Worm (Caenorhabditis elegans) whole organism, young adult: ENCODE results near the gene F25D1.8.

Experiments used
- B0336.3 ChIP-seq: fragments of 200-800 bp; sonication (Bioruptor generic); IDR thresholded peaks from 2 replicates; pipeline ENCODE4 v1.3.6; 2022; ENCODE audit warnings: missing genetic modification characterization, missing compliant biosample characterization
- F33H1.4 ChIP-seq: fragments of 200-800 bp; sonication (Bioruptor generic); IDR thresholded peaks from 2 replicates; pipeline ENCODE4 v1.3.6; 2022; ENCODE audit warnings: missing genetic modification reagents, missing genetic modification characterization, missing compliant biosample characterization
- F52B5.7 ChIP-seq: sonication (generic microtip); optimal IDR thresholded peaks from 2 replicates; lab custom pipeline; 2016; ENCODE audit warnings: mild to moderate bottlenecking, missing genetic modification characterization, missing compliant biosample characterization
- F57A8.1 ChIP-seq: fragments of 200-800 bp; sonication (Bioruptor generic); optimal IDR thresholded peaks from 2 replicates; lab custom pipeline; 2018; ENCODE audit warnings: mild to moderate bottlenecking, missing genetic modification characterization, moderate library complexity, missing compliant biosample characterization
- K12H6.12 ChIP-seq: fragments of 200-800 bp; sonication (Bioruptor generic); optimal IDR thresholded peaks from 2 replicates; lab custom pipeline; 2018; ENCODE audit warnings: mild to moderate bottlenecking, missing genetic modification characterization, missing compliant biosample characterization
- T26A5.8 ChIP-seq: sonication (generic microtip); optimal IDR thresholded peaks from 2 replicates; lab custom pipeline; 2016; ENCODE audit warnings: missing genetic modification characterization, missing compliant biosample characterization
- Y53F4B.3 ChIP-seq: fragments of 200-800 bp; sonication (Bioruptor generic); IDR thresholded peaks from 2 replicates; pipeline ENCODE4 v1.3.6; 2022; ENCODE audit warnings: missing genetic modification reagents, missing genetic modification characterization, missing compliant biosample characterization
- Y67H2A.10 ChIP-seq: fragments of 200-800 bp; sonication (Bioruptor generic); conservative IDR thresholded peaks from 2 replicates; pipeline ENCODE4 v1.3.6; 2022; ENCODE audit warnings: missing genetic modification reagents, missing genetic modification characterization, missing compliant biosample characterization
- Y95B8A.8 ChIP-seq: fragments of 200-800 bp; sonication (Bioruptor generic); IDR thresholded peaks from 2 replicates; pipeline ENCODE4 v1.3.6; 2022; ENCODE audit warnings: missing genetic modification reagents, missing genetic modification characterization, missing compliant biosample characterization
- akir-1 ChIP-seq: fragments of 200-800 bp; sonication (Bioruptor generic); optimal IDR thresholded peaks from 2 replicates; lab custom pipeline; 2018; ENCODE audit warnings: mild to moderate bottlenecking, missing genetic modification characterization, moderate library complexity, missing compliant biosample characterization
- atf-7 ChIP-seq: sonication (generic microtip); optimal IDR thresholded peaks from 2 replicates; lab custom pipeline; 2017; ENCODE audit warnings: mild to moderate bottlenecking, missing genetic modification characterization, missing compliant biosample characterization
- attf-6 ChIP-seq: fragments of 200-800 bp; sonication (Bioruptor generic); IDR thresholded peaks from 2 replicates; pipeline ENCODE4 v1.3.6; 2022; ENCODE audit warnings: missing genetic modification reagents, missing genetic modification characterization, missing compliant biosample characterization
- cebp-1 ChIP-seq, 2 experiments: fragments of 200-800 bp in 1 of 2; sonication (Bioruptor generic) in 1 of 2; sonication (generic microtip) in 1 of 2; IDR thresholded peaks in 1 of 2; optimal IDR thresholded peaks in 1 of 2; 2 replicates each; pipeline versions ENCODE4 v1.3.6 to Lab custom; 2017 to 2022; ENCODE audit warnings: missing compliant biosample characterization in 2 of 2, missing genetic modification characterization in 2 of 2, mild to moderate bottlenecking in 1 of 2, missing genetic modification reagents in 1 of 2, moderate library complexity in 1 of 2
- cebp-2 ChIP-seq: fragments of 200-800 bp; sonication (Bioruptor generic); IDR thresholded peaks from 2 replicates; pipeline ENCODE4 v1.3.6; 2022; ENCODE audit warnings: missing genetic modification characterization, missing compliant biosample characterization
- die-1 ChIP-seq: sonication (generic microtip); optimal IDR thresholded peaks from 2 replicates; lab custom pipeline; 2016; ENCODE audit warnings: missing genotype, mild to moderate bottlenecking, missing genetic modification characterization, missing compliant biosample characterization
- dpl-1 ChIP-seq: fragments of 150-350 bp; optimal IDR thresholded peaks from 2 replicates; lab custom pipeline; 2014; ENCODE audit warnings: missing biosample characterization, missing genetic modification reagents, missing genetic modification characterization
- egl-44 ChIP-seq: fragments of 200-800 bp; sonication (Bioruptor generic); IDR thresholded peaks from 2 replicates; pipeline ENCODE4 v1.3.6; 2022; ENCODE audit warnings: missing genetic modification reagents, missing genetic modification characterization, missing compliant biosample characterization
- egrh-3 ChIP-seq: fragments of 200-800 bp; sonication (Bioruptor generic); IDR thresholded peaks from 2 replicates; pipeline ENCODE4 v1.3.6; 2022; ENCODE audit warnings: missing genetic modification reagents, missing genetic modification characterization, missing compliant biosample characterization
- gei-17 ChIP-seq: fragments of 200-800 bp; sonication (Bioruptor generic); optimal IDR thresholded peaks from 2 replicates; lab custom pipeline; 2018; ENCODE audit warnings: mild to moderate bottlenecking, missing genetic modification characterization, missing compliant biosample characterization
- him-1 ChIP-seq: sonication (generic microtip); optimal IDR thresholded peaks from 2 replicates; lab custom pipeline; 2016; ENCODE audit warnings: missing genotype, missing genetic modification reagents, missing genetic modification characterization, missing compliant biosample characterization
- hlh-12 ChIP-seq: sonication (generic microtip); optimal IDR thresholded peaks from 2 replicates; lab custom pipeline; 2016; ENCODE audit warnings: missing genetic modification characterization, missing compliant biosample characterization
- hrde-1 ChIP-seq: sonication (generic microtip); optimal IDR thresholded peaks from 2 replicates; lab custom pipeline; 2016; ENCODE audit warnings: missing genetic modification characterization, mild to moderate bottlenecking, missing compliant biosample characterization, moderate library complexity, missing genotype, missing genetic modification reagents, borderline replicate concordance
- let-607 ChIP-seq, 2 experiments: fragments of 200-800 bp in 1 of 2; sonication (Bioruptor generic) in 1 of 2; sonication (generic microtip) in 1 of 2; optimal IDR thresholded peaks; 2 replicates each; lab custom pipeline; 2016 to 2018; ENCODE audit warnings: mild to moderate bottlenecking in 2 of 2, missing compliant biosample characterization in 2 of 2, missing genetic modification characterization in 2 of 2, moderate library complexity in 2 of 2, missing genotype in 1 of 2
- lsy-27 ChIP-seq: sonication (generic microtip); optimal IDR thresholded peaks from 2 replicates; lab custom pipeline; 2017; ENCODE audit warnings: missing genetic modification characterization, mild to moderate bottlenecking, missing compliant biosample characterization, antibody characterized with exemption, missing genotype, borderline replicate concordance; ENCODE audit not compliant: insufficient read depth
- madf-10 ChIP-seq: sonication (generic microtip); optimal IDR thresholded peaks from 2 replicates; lab custom pipeline; 2016; ENCODE audit warnings: mild to moderate bottlenecking, missing genetic modification characterization, missing compliant biosample characterization
- madf-3 ChIP-seq: fragments of 200-800 bp; sonication (Bioruptor generic); IDR thresholded peaks from 2 replicates; pipeline ENCODE4 v1.3.6; 2022; ENCODE audit warnings: missing genetic modification reagents, missing genetic modification characterization, missing compliant biosample characterization
- mel-28 ChIP-seq: sonication (generic microtip); optimal IDR thresholded peaks from 2 replicates; lab custom pipeline; 2016; ENCODE audit warnings: borderline replicate concordance, mild to moderate bottlenecking, missing genetic modification characterization, missing compliant biosample characterization
- mxl-1 ChIP-seq: sonication (generic microtip); optimal IDR thresholded peaks from 2 replicates; lab custom pipeline; 2016; ENCODE audit warnings: missing genetic modification characterization, missing compliant biosample characterization
- nfyb-1 ChIP-seq: fragments of 200-800 bp; sonication (Bioruptor generic); IDR thresholded peaks from 2 replicates; pipeline ENCODE4 v1.3.6; 2022; ENCODE audit warnings: missing genetic modification reagents, missing genetic modification characterization, missing compliant biosample characterization
- nhr-120 ChIP-seq: fragments of 200-800 bp; sonication (Bioruptor generic); IDR thresholded peaks from 2 replicates; pipeline ENCODE4 v1.3.6; 2022; ENCODE audit warnings: missing genetic modification characterization, missing compliant biosample characterization
- nhr-179 ChIP-seq: sonication (generic microtip); optimal IDR thresholded peaks from 2 replicates; lab custom pipeline; 2016; ENCODE audit warnings: mild to moderate bottlenecking, missing genetic modification characterization, missing compliant biosample characterization
- rcor-1 ChIP-seq: fragments of 200-800 bp; sonication (Bioruptor generic); IDR thresholded peaks from 2 replicates; pipeline ENCODE4 v1.3.6; 2022; ENCODE audit warnings: missing genetic modification reagents, missing genetic modification characterization, missing compliant biosample characterization
- sdz-38 ChIP-seq: sonication (generic microtip); optimal IDR thresholded peaks from 2 replicates; lab custom pipeline; 2016; ENCODE audit warnings: missing genotype, missing genetic modification characterization, missing compliant biosample characterization
- snpc-1.1 ChIP-seq: sonication (generic microtip); optimal IDR thresholded peaks from 2 replicates; lab custom pipeline; 2017; ENCODE audit warnings: missing genetic modification characterization, mild to moderate bottlenecking, missing compliant biosample characterization, antibody characterized with exemption, moderate library complexity, missing genotype, missing genetic modification reagents; ENCODE audit not compliant: insufficient read depth
- snpc-1.3 ChIP-seq: sonication (generic microtip); optimal IDR thresholded peaks from 2 replicates; lab custom pipeline; 2017; ENCODE audit warnings: missing genetic modification characterization, mild to moderate bottlenecking, missing compliant biosample characterization, antibody characterized with exemption, moderate library complexity, missing genotype, missing genetic modification reagents; ENCODE audit not compliant: insufficient read depth
- snpc-4 ChIP-seq, 5 experiments: fragments of 150-350 bp in 1 of 5; sonication (generic microtip) in 4 of 5; optimal IDR thresholded peaks; 2 replicates each; lab custom pipeline; 2014 to 2018; ENCODE audit warnings: missing genetic modification characterization in 5 of 5, missing biosample characterization in 3 of 5, antibody characterized with exemption in 2 of 5, mild to moderate bottlenecking in 2 of 5, missing compliant biosample characterization in 2 of 5, missing genotype in 2 of 5, moderate library complexity in 2 of 5, missing genetic modification reagents in 1 of 5
- sptf-2 ChIP-seq: fragments of 200-800 bp; sonication (Bioruptor generic); optimal IDR thresholded peaks from 2 replicates; lab custom pipeline; 2018; ENCODE audit warnings: mild to moderate bottlenecking, missing genetic modification characterization, missing compliant biosample characterization
- tbp1 ChIP-seq: fragments of 200-800 bp; sonication (Bioruptor generic); optimal IDR thresholded peaks from 2 replicates; lab custom pipeline; 2018; ENCODE audit warnings: mild to moderate bottlenecking, missing genetic modification characterization, missing compliant biosample characterization
- tbx-9 ChIP-seq: sonication (generic microtip); optimal IDR thresholded peaks from 2 replicates; lab custom pipeline; 2016; ENCODE audit warnings: borderline replicate concordance, missing genetic modification characterization, inconsistent platforms, missing compliant biosample characterization
- tlf-1 ChIP-seq: fragments of 200-800 bp; sonication (Bioruptor generic); optimal IDR thresholded peaks from 2 replicates; lab custom pipeline; 2018; ENCODE audit warnings: mild to moderate bottlenecking, missing genetic modification characterization, missing compliant biosample characterization
- unc-62 ChIP-seq: fragments of 150-350 bp; optimal IDR thresholded peaks from 2 replicates; lab custom pipeline; 2014; ENCODE audit warnings: missing biosample characterization, missing genetic modification reagents, missing genetic modification characterization
- xnd-1 ChIP-seq: sonication (generic microtip); optimal IDR thresholded peaks from 2 replicates; lab custom pipeline; 2016; ENCODE audit warnings: missing genotype, missing genetic modification reagents, missing genetic modification characterization, missing compliant biosample characterization
- zfh-2 ChIP-seq: fragments of 200-800 bp; sonication (Bioruptor generic); conservative IDR thresholded peaks from 2 replicates; pipeline ENCODE4 v1.3.6; 2022; ENCODE audit warnings: missing genetic modification reagents, missing genetic modification characterization, missing compliant biosample characterization
- ztf-18 ChIP-seq: sonication (generic microtip); optimal IDR thresholded peaks from 2 replicates; lab custom pipeline; 2016; ENCODE audit warnings: missing genotype, mild to moderate bottlenecking, missing genetic modification characterization, missing compliant biosample characterization
- ztf-22 ChIP-seq: fragments of 200-800 bp; sonication (Bioruptor generic); optimal IDR thresholded peaks from 2 replicates; lab custom pipeline; 2018; ENCODE audit warnings: mild to moderate bottlenecking, missing genetic modification characterization, moderate library complexity, missing compliant biosample characterization
- ztf-28 ChIP-seq: fragments of 200-800 bp; sonication (Bioruptor generic); IDR thresholded peaks from 2 replicates; pipeline ENCODE4 v1.3.6; 2022; ENCODE audit warnings: missing genetic modification reagents, missing genetic modification characterization, missing compliant biosample characterization
- ztf-6 ChIP-seq: fragments of 200-800 bp; sonication (Bioruptor generic); IDR thresholded peaks from 2 replicates; pipeline ENCODE4 v1.3.6; 2022; ENCODE audit warnings: missing genetic modification reagents, missing genetic modification characterization, missing compliant biosample characterization

Gene F25D1.8

ce11 chrV:10536808-10537207, 2.4 kb upstream of the F25D1.8 start (continued):
- TF ChIP-seq snpc-1.3 (no peak), ztf-22 (peak; percentile 3), mxl-1 (no peak), egl-44 (GFP tag; lab: Robert Waterston, UW) (no peak), B0336.3 (GFP tag; lab: Robert Waterston, UW) (peak; percentile 42; the same call in 1 of the 2 replicates), tbx-9 (tag; lab: Kevin White, UChicago) (no peak), F52B5.7 (no peak), T26A5.8 (no peak), hrde-1 (tag; lab: Kevin White, UChicago) (no peak), Y67H2A.10 (GFP tag; lab: Robert Waterston, UW) (no peak), hlh-12 (tag; lab: Kevin White, UChicago) (no peak), F33H1.4 (GFP tag; lab: Robert Waterston, UW) (0 out of 2 replicates have a peak, but pooled peaks have one; percentile 40), zfh-2 (GFP tag; lab: Robert Waterston, UW) (peak; percentile 90), gei-17 (GFP tag; lab: Kevin White, UChicago) (no peak), atf-7 (tag; lab: Kevin White, UChicago) (peak; percentile 61), snpc-4 (GFP tag; optimal IDR thresholded peaks at IDR 0.05; lab: Kevin White, UChicago) (no peak), snpc-4 (tag; optimal IDR thresholded peaks at IDR 0.05; lab: Kevin White, UChicago) (peak in 2 of 4 experiments; percentile 63 to 77), attf-6 (GFP tag; lab: Robert Waterston, UW) (no peak), madf-3 (GFP tag; lab: Robert Waterston, UW) (no peak), cebp-2 (GFP tag; lab: Robert Waterston, UW) (no peak), cebp-1 (GFP tag; IDR thresholded peaks at IDR 0.05; lab: Robert Waterston, UW) (0 out of 2 replicates have a peak, but pooled peaks have one; percentile 46), cebp-1 (tag; optimal IDR thresholded peaks at IDR 0.05; lab: Kevin White, UChicago) (peak; percentile 90), K12H6.12 (tag; lab: Kevin White, UChicago) (peak; percentile 92), nfyb-1 (GFP tag; lab: Robert Waterston, UW) (peak; percentile 82), ztf-6 (GFP tag; lab: Robert Waterston, UW) (0 out of 2 replicates have a peak, but pooled peaks have one; percentile 45), akir-1 (no peak), sdz-38 (no peak), F57A8.1 (GFP tag; lab: Kevin White, UChicago) (no peak), nhr-120 (GFP tag; lab: Robert Waterston, UW) (no peak), Y53F4B.3 (no peak), tbp1 (GFP tag; lab: Kevin White, UChicago) (peak; percentile 54), die-1 (tag; lab: Kevin White, UChicago) (no peak), dpl-1 (GFP tag; lab: Kevin White, UChicago) (peak; percentile 69), nhr-179 (tag; lab: Kevin White, UChicago) (no peak), xnd-1 (tag; lab: Kevin White, UChicago) (no peak), lsy-27 (tag; lab: Kevin White, UChicago) (no peak), snpc-1.1 (tag; lab: Kevin White, UChicago) (no peak), let-607 (tag; optimal IDR thresholded peaks at IDR 0.05; lab: Kevin White, UChicago) (peak; percentile 52 to 74), sptf-2 (no peak), mel-28 (tag; lab: Kevin White, UChicago) (no peak), tlf-1 (GFP tag; lab: Kevin White, UChicago) (peak; percentile 55), him-1 (tag; lab: Kevin White, UChicago) (no peak), unc-62 (GFP tag; lab: Kevin White, UChicago) (no peak), ztf-18 (tag; lab: Kevin White, UChicago) (peak; percentile 97), ztf-28 (GFP tag; lab: Robert Waterston, UW) (no peak), egrh-3 (GFP tag; lab: Robert Waterston, UW) (no peak), Y95B8A.8 (no peak), rcor-1 (GFP tag; lab: Robert Waterston, UW) (peak; percentile 50; the same call in 1 of the 2 replicates), madf-10 (tag; lab: Kevin White, UChicago) (peak; percentile 63)
